Fruit fly (Drosophila melanogaster) whole organism, embryonic: Measurements from ENCODE around the gene Cog2.

Experiments used
- Bgb ChIP-seq: fragments of 200-800 bp; sonication (Bioruptor generic); IDR thresholded peaks from 2 replicates; pipeline ENCODE4 v1.3.6; 2022; ENCODE audit warnings: missing biosample characterization, missing genetic modification characterization; ENCODE audit not compliant: partially characterized antibody
- CG1024 ChIP-seq: fragments of 200-800 bp; sonication (Bioruptor generic); IDR thresholded peaks from 2 replicates; pipeline ENCODE4 v1.3.6; 2022; ENCODE audit warnings: missing biosample characterization, missing genetic modification characterization
- CG10267 ChIP-seq: fragments of 200-800 bp; sonication (Bioruptor generic); optimal IDR thresholded peaks from 2 replicates; lab custom pipeline; 2018; ENCODE audit warnings: missing biosample characterization, mild to moderate bottlenecking, missing genetic modification characterization, moderate library complexity
- CG10959 ChIP-seq: fragments of 200-800 bp; sonication (Bioruptor generic); IDR thresholded peaks from 2 replicates; pipeline ENCODE4 v1.3.6; 2022; ENCODE audit warnings: missing biosample characterization, missing genetic modification characterization
- CG10979 ChIP-seq: fragments of 200-800 bp; sonication (Bioruptor generic); optimal IDR thresholded peaks from 2 replicates; lab custom pipeline; 2018; ENCODE audit warnings: missing biosample characterization, mild to moderate bottlenecking, missing genetic modification characterization, moderate library complexity
- CG12391 ChIP-seq: fragments of 200-800 bp; sonication (Bioruptor generic); optimal IDR thresholded peaks from 3 replicates; lab custom pipeline; 2018; ENCODE audit warnings: missing biosample characterization, mild to moderate bottlenecking, missing genetic modification characterization, moderate library complexity
- CG12659 ChIP-seq: fragments of 200-800 bp; sonication (Bioruptor generic); optimal IDR thresholded peaks from 3 replicates; lab custom pipeline; 2017; ENCODE audit warnings: mild to moderate bottlenecking, missing biosample characterization, missing genetic modification reagents, missing genetic modification characterization
- CG15601 ChIP-seq: fragments of 200-800 bp; sonication (Bioruptor generic); optimal IDR thresholded peaks from 3 replicates; lab custom pipeline; 2019; ENCODE audit warnings: missing biosample characterization, mild to moderate bottlenecking, missing genetic modification characterization, moderate library complexity
- CG1602 ChIP-seq: fragments of 200-800 bp; sonication (Bioruptor generic); optimal IDR thresholded peaks from 3 replicates; lab custom pipeline; 2016; ENCODE audit warnings: missing biosample characterization, missing genetic modification characterization
- CG1603 ChIP-seq: fragments of 200-800 bp; sonication (Bioruptor generic); optimal IDR thresholded peaks from 2 replicates; lab custom pipeline; 2019; ENCODE audit warnings: missing biosample characterization, mild to moderate bottlenecking, missing genetic modification characterization, moderate library complexity
- CG17359 ChIP-seq: fragments of 200-800 bp; sonication (Bioruptor generic); optimal IDR thresholded peaks from 3 replicates; lab custom pipeline; 2018; ENCODE audit warnings: missing biosample characterization, mild to moderate bottlenecking, missing genetic modification characterization, moderate library complexity
- CG18262 ChIP-seq: fragments of 200-800 bp; optimal IDR thresholded peaks from 3 replicates; lab custom pipeline; 2019; ENCODE audit warnings: missing biosample characterization, mild to moderate bottlenecking, missing genetic modification characterization, moderate library complexity
- CG2712 ChIP-seq: fragments of 200-800 bp; optimal IDR thresholded peaks from 3 replicates; lab custom pipeline; 2019; ENCODE audit warnings: missing biosample characterization, mild to moderate bottlenecking, missing genetic modification characterization, moderate library complexity
- CG33557 ChIP-seq: fragments of 200-800 bp; sonication (Bioruptor generic); optimal IDR thresholded peaks from 2 replicates; lab custom pipeline; 2019; ENCODE audit warnings: missing biosample characterization, mild to moderate bottlenecking, missing genetic modification characterization, moderate library complexity
- CG7357 ChIP-seq: fragments of 200-800 bp; sonication (Bioruptor generic); IDR thresholded peaks from 3 replicates; pipeline ENCODE4 v1.3.6; 2022; ENCODE audit warnings: missing biosample characterization, missing genetic modification characterization
- CG8388 ChIP-seq: fragments of 200-800 bp; sonication (Bioruptor generic); optimal IDR thresholded peaks from 2 replicates; lab custom pipeline; 2019; ENCODE audit warnings: missing biosample characterization, mild to moderate bottlenecking, missing genetic modification characterization, moderate library complexity
- CG9437 ChIP-seq: fragments of 200-800 bp; sonication (Bioruptor generic); optimal IDR thresholded peaks from 2 replicates; lab custom pipeline; 2018; ENCODE audit warnings: missing biosample characterization, mild to moderate bottlenecking, missing genetic modification characterization
- Camta ChIP-seq: fragments of 200-800 bp; sonication (Bioruptor generic); optimal IDR thresholded peaks from 2 replicates; lab custom pipeline; 2016; ENCODE audit warnings: missing biosample characterization, missing genetic modification characterization
- E2f2 ChIP-seq: fragments of 200-800 bp; sonication (Bioruptor generic); IDR thresholded peaks from 2 replicates; pipeline ENCODE4 v1.3.6; 2022; ENCODE audit warnings: missing biosample characterization, missing genetic modification characterization
- Ets65A ChIP-seq: fragments of 200-800 bp; sonication (Bioruptor generic); peaks from one replicate; lab custom pipeline; 2016; ENCODE audit warnings: missing biosample characterization, missing genetic modification characterization
- Fer2 ChIP-seq: fragments of 200-800 bp; sonication (Bioruptor generic); optimal IDR thresholded peaks from 2 replicates; lab custom pipeline; 2018; ENCODE audit warnings: missing biosample characterization, mild to moderate bottlenecking, missing genetic modification characterization, moderate library complexity
- HLH3B ChIP-seq: fragments of 200-800 bp; sonication (Bioruptor generic); IDR thresholded peaks from 2 replicates; pipeline ENCODE4 v1.3.6; 2022; ENCODE audit warnings: missing biosample characterization, missing genetic modification characterization
- Hmr ChIP-seq: fragments of 200-800 bp; sonication (Bioruptor generic); optimal IDR thresholded peaks from 3 replicates; lab custom pipeline; 2017; ENCODE audit warnings: mild to moderate bottlenecking, missing biosample characterization, missing genetic modification reagents, missing genetic modification characterization
- MBD-R2 ChIP-seq: fragments of 200-800 bp; sonication (Bioruptor generic); IDR thresholded peaks from 2 replicates; pipeline ENCODE4 v1.3.6; 2022; ENCODE audit warnings: missing biosample characterization, missing genetic modification characterization
- Med ChIP-seq: fragments of 200-800 bp; sonication (Bioruptor generic); peaks from one replicate; lab custom pipeline; 2016; ENCODE audit warnings: missing biosample characterization, missing genetic modification characterization, mild to moderate bottlenecking, inconsistent platforms, moderate library complexity
- Opbp ChIP-seq: fragments of 200-800 bp; sonication (Bioruptor generic); IDR thresholded peaks from 3 replicates; pipeline ENCODE4 v1.3.6; 2022; ENCODE audit warnings: missing biosample characterization, missing genetic modification characterization; ENCODE audit not compliant: partially characterized antibody
- Pdp1 ChIP-seq, 2 experiments: fragments of 200-800 bp; sonication (Bioruptor generic); optimal IDR thresholded peaks; 3 replicates each; lab custom pipeline; 2016; ENCODE audit warnings: missing biosample characterization in 2 of 2, missing genetic modification characterization in 2 of 2, mild to moderate bottlenecking in 1 of 2, moderate library complexity in 1 of 2
- Six4 ChIP-seq: fragments of 200-800 bp; sonication (Bioruptor generic); optimal IDR thresholded peaks from 2 replicates; lab custom pipeline; 2016; ENCODE audit warnings: missing biosample characterization, missing genetic modification characterization
- Usf ChIP-seq: fragments of 200-800 bp; sonication (Bioruptor generic); optimal IDR thresholded peaks from 2 replicates; lab custom pipeline; 2017; ENCODE audit warnings: missing genotype, missing biosample characterization, missing genetic modification characterization
- Vsx1 ChIP-seq: fragments of 200-800 bp; sonication (Bioruptor generic); optimal IDR thresholded peaks from 2 replicates; lab custom pipeline; 2017; ENCODE audit warnings: missing biosample characterization, mild to moderate bottlenecking, missing genetic modification characterization, missing genetic modification reagents
- ci ChIP-seq: fragments of 200-800 bp; sonication (Bioruptor generic); IDR thresholded peaks from 3 replicates; pipeline ENCODE4 v1.3.6; 2022; ENCODE audit warnings: missing biosample characterization, missing genetic modification characterization
- dmrt11E ChIP-seq: fragments of 200-800 bp; sonication (Bioruptor generic); optimal IDR thresholded peaks from 3 replicates; lab custom pipeline; 2018; ENCODE audit warnings: missing biosample characterization, mild to moderate bottlenecking, missing genetic modification characterization, moderate library complexity
- exex ChIP-seq: fragments of 200-800 bp; sonication (Bioruptor generic); optimal IDR thresholded peaks from 4 replicates; lab custom pipeline; 2018; ENCODE audit warnings: missing biosample characterization, mild to moderate bottlenecking, missing genetic modification characterization, moderate library complexity
- gcm2 ChIP-seq: fragments of 200-800 bp; sonication (Bioruptor generic); optimal IDR thresholded peaks from 2 replicates; lab custom pipeline; 2016; ENCODE audit warnings: missing biosample characterization, missing genetic modification characterization
- grau ChIP-seq: fragments of 200-800 bp; optimal IDR thresholded peaks from 3 replicates; lab custom pipeline; 2019; ENCODE audit warnings: missing biosample characterization, mild to moderate bottlenecking, missing genetic modification characterization, moderate library complexity
- gsb-n ChIP-seq: fragments of 200-800 bp; sonication (Bioruptor generic); optimal IDR thresholded peaks from 3 replicates; lab custom pipeline; 2018; ENCODE audit warnings: missing biosample characterization, mild to moderate bottlenecking, missing genetic modification characterization
- insv ChIP-seq, 2 experiments: fragments of 200-800 bp; sonication (Bioruptor generic); optimal IDR thresholded peaks; 3 replicates each; lab custom pipeline; 2016 to 2018; ENCODE audit warnings: missing biosample characterization in 2 of 2, missing genetic modification characterization in 2 of 2
- jumu ChIP-seq: fragments of 200-800 bp; sonication (Bioruptor generic); optimal IDR thresholded peaks from 3 replicates; lab custom pipeline; 2016; ENCODE audit warnings: missing biosample characterization, missing genetic modification characterization
- lilli ChIP-seq: fragments of 200-800 bp; sonication (Bioruptor generic); optimal IDR thresholded peaks from 3 replicates; lab custom pipeline; 2016; ENCODE audit warnings: missing biosample characterization, missing genetic modification characterization
- nom ChIP-seq: fragments of 200-800 bp; sonication (Bioruptor generic); optimal IDR thresholded peaks from 2 replicates; lab custom pipeline; 2017; ENCODE audit warnings: missing biosample characterization, missing genetic modification characterization, mild to moderate bottlenecking, moderate library complexity, missing genetic modification reagents
- pzg ChIP-seq: fragments of 200-800 bp; sonication (Bioruptor generic); optimal IDR thresholded peaks from 3 replicates; lab custom pipeline; 2018; ENCODE audit warnings: missing biosample characterization, mild to moderate bottlenecking, missing genetic modification characterization, moderate library complexity
- ro ChIP-seq: fragments of 200-800 bp; sonication (Bioruptor generic); IDR thresholded peaks from 2 replicates; pipeline ENCODE4 v1.3.6; 2022; ENCODE audit warnings: missing biosample characterization, missing genetic modification characterization
- sd ChIP-seq: fragments of 200-800 bp; sonication (Bioruptor generic); optimal IDR thresholded peaks from 3 replicates; lab custom pipeline; 2018; ENCODE audit warnings: missing biosample characterization, mild to moderate bottlenecking, missing genetic modification characterization, moderate library complexity
- sens ChIP-seq: fragments of 200-800 bp; sonication (Bioruptor generic); peaks from one replicate; lab custom pipeline; 2016; ENCODE audit warnings: missing biosample characterization, missing genetic modification characterization
- sob ChIP-seq: fragments of 200-800 bp; sonication (Bioruptor generic); IDR thresholded peaks from 2 replicates; pipeline ENCODE4 v1.3.6; 2022; ENCODE audit warnings: missing biosample characterization, missing genetic modification characterization
- stwl ChIP-seq: fragments of 200-800 bp; sonication (Bioruptor generic); optimal IDR thresholded peaks from 3 replicates; lab custom pipeline; 2018; ENCODE audit warnings: missing biosample characterization, mild to moderate bottlenecking, missing genetic modification characterization, moderate library complexity
- sug ChIP-seq: fragments of 200-800 bp; optimal IDR thresholded peaks from 2 replicates; lab custom pipeline; 2019; ENCODE audit warnings: missing biosample characterization, mild to moderate bottlenecking, missing genetic modification characterization, moderate library complexity
- unpg ChIP-seq: fragments of 200-800 bp; sonication (Bioruptor generic); optimal IDR thresholded peaks from 3 replicates; lab custom pipeline; 2018; ENCODE audit warnings: missing biosample characterization, mild to moderate bottlenecking, missing genetic modification characterization, moderate library complexity
- usp ChIP-seq: fragments of >200 bp; optimal IDR thresholded peaks from 2 replicates; lab custom pipeline; 2017; ENCODE audit warnings: missing biosample characterization, missing genetic modification characterization

Gene Cog2

DNA sequence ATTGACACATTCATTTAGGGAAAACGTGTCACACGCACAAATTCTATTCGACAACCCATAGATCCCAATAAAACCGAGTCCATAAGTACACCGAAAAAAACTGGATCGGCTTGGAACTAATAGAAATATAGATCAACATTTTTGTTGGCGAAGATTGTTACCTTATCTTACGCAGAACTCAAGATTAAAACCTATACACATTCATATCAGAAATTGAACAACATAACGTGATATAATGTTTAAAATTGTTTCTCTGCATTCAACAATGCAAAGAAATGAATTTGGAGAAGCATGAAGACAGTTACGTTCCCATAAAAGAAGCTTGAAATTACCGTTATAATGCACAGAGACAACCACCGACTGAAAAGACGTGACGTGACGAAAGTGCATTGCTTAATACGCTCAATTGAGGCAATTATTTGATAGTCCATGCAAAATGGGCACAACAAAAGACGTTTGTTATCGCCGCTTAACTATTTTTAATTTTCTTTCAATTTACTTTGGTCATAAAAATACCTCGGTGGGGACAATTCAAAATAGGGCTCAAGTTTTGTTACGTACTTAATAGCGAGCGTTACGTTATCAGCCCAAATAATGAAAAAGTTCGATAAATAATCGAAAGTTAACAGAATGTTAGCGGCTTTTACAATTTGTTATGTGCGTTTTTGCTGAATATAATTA is 21.3 kb downstream of the Cog2 start, which contains the start of gene SerRS-m:
Gene SerRS-m (plus strand): TSS at position 616 of the 681 bp plus-strand sequence.
- TF ChIP-seq Pdp1 (GFP tag; optimal IDR thresholded peaks at IDR 0.05; lab: Kevin White, UChicago) (peak in 1 of 2 experiments; percentile 13), E2f2 (GFP tag; lab: Robert Waterston, UW) (peak; percentile 35), CG1603 (peak; percentile 19), Hmr (GFP tag; lab: Kevin White, UChicago) (no peak), Six4 (peak; percentile 17), CG9437 (GFP tag; lab: Kevin White, UChicago) (peak; percentile 99), CG15601 (peak; percentile 33), sug (tag; lab: Kevin White, UChicago) (peak; percentile 12), sens (GFP tag; lab: Kevin White, UChicago) (peak; percentile 83), gsb-n (tag; lab: Kevin White, UChicago) (peak; percentile 28), CG8388 (peak; percentile 41), Opbp (no peak), lilli (GFP tag; lab: Kevin White, UChicago) (peak; percentile 11), stwl (tag; lab: Kevin White, UChicago) (no peak), CG12659 (GFP tag; lab: Kevin White, UChicago) (peak; percentile 3), pzg (peak; percentile 3), ci (0 out of 3 replicates have a peak, but pooled peaks have one; percentile 19), jumu (GFP tag; lab: Kevin White, UChicago) (no peak), exex (tag; lab: Kevin White, UChicago) (peak; percentile 0), CG10267 (peak; percentile 17), grau (tag; lab: Kevin White, UChicago) (peak; percentile 13), CG1024 (GFP tag; lab: Robert Waterston, UW) (no peak), CG18262 (tag; lab: Kevin White, UChicago) (peak; percentile 14), Ets65A (GFP tag; lab: Kevin White, UChicago) (peak; percentile 34), ro (GFP tag; lab: Robert Waterston, UW) (no peak), CG10979 (tag; lab: Kevin White, UChicago) (peak; percentile 31), CG7357 (GFP tag; lab: Robert Waterston, UW) (0 out of 3 replicates have a peak, but pooled peaks have one; percentile 6), sd (peak; percentile 33), gcm2 (GFP tag; lab: Kevin White, UChicago) (no peak), insv (GFP tag; optimal IDR thresholded peaks at IDR 0.05; lab: Kevin White, UChicago) (no peak), CG1602 (no peak), CG10959 (GFP tag; lab: Robert Waterston, UW) (no peak), nom (GFP tag; lab: Kevin White, UChicago) (no peak), sob (GFP tag; lab: Robert Waterston, UW) (no peak), usp (GFP tag; lab: Kevin White, UChicago) (no peak), Fer2 (tag; lab: Kevin White, UChicago) (no peak), Med (GFP tag; lab: Kevin White, UChicago) (peak; percentile 75), Vsx1 (GFP tag; lab: Kevin White, UChicago) (no peak), MBD-R2 (GFP tag; lab: Robert Waterston, UW) (no peak), Camta (GFP tag; lab: Kevin White, UChicago) (no peak), HLH3B (0 out of 2 replicates have a peak, but pooled peaks have one; percentile 18), CG17359 (tag; lab: Kevin White, UChicago) (peak; percentile 19), Bgb (GFP tag; lab: Robert Waterston, UW) (0 out of 2 replicates have a peak, but pooled peaks have one; percentile 6), unpg (GFP tag; lab: Kevin White, UChicago) (peak; percentile 34), CG12391 (tag; lab: Kevin White, UChicago) (peak; percentile 24), CG2712 (tag; lab: Kevin White, UChicago) (peak; percentile 39), dmrt11E (tag; lab: Kevin White, UChicago) (peak; percentile 3), CG33557 (no peak), Usf (GFP tag; lab: Kevin White, UChicago) (no peak)
